Fruit fly (Drosophila melanogaster) S2 (cell line): ENCODE results near the gene hry.

Experiments used
- CG8478 ChIP-seq: fragments of >200 bp; optimal IDR thresholded peaks from 2 replicates; lab custom pipeline; 2018
- CTCF ChIP-seq, 2 experiments: fragments of >200 bp; optimal IDR thresholded peaks; 2 replicates each; lab custom pipeline; 2018

dm6 chr3L:8652572-8652977 is 23.0 kb upstream of the hry start:
- TF ChIP-seq CG8478 (lab: Kevin White, UChicago) (no peak), CTCF (optimal IDR thresholded peaks at IDR 0.05; lab: Kevin White, UChicago) (no peak)
